Worm (Caenorhabditis elegans) whole organism, young adult: ENCODE measurements around the gene Y41D4B.6.
"Not testable (repeated sequence)": the region's sequence is repeated elsewhere in the genome, so short reads cannot be mapped to it uniquely, and the experiment has no call there.

Source experiments
- B0035.1 ChIP-seq: sonication (generic microtip); optimal IDR thresholded peaks from 2 replicates; lab custom pipeline; 2016; ENCODE audit warnings: missing genetic modification characterization, mild to moderate bottlenecking, missing compliant biosample characterization, missing genotype, missing genetic modification reagents
- K11D2.4 ChIP-seq: fragments of 200-800 bp; sonication (Bioruptor generic); IDR thresholded peaks from 2 replicates; pipeline ENCODE4 v1.3.6; 2022; ENCODE audit warnings: missing genetic modification reagents, missing genetic modification characterization, missing compliant biosample characterization
- T07F8.4 ChIP-seq: sonication (generic microtip); optimal IDR thresholded peaks from 2 replicates; lab custom pipeline; 2016; ENCODE audit warnings: mild to moderate bottlenecking, missing genetic modification characterization, moderate library complexity, missing compliant biosample characterization
- Y56A3A.18 ChIP-seq: fragments of 200-800 bp; sonication (Bioruptor generic); IDR thresholded peaks from 2 replicates; pipeline ENCODE4 v1.3.6; 2022; ENCODE audit warnings: missing genetic modification reagents, missing genetic modification characterization, missing compliant biosample characterization
- attf-5 ChIP-seq: fragments of 200-800 bp; sonication (Bioruptor generic); optimal IDR thresholded peaks from 2 replicates; lab custom pipeline; 2018; ENCODE audit warnings: mild to moderate bottlenecking, missing genetic modification characterization, missing compliant biosample characterization
- ccch-3 ChIP-seq: fragments of 200-800 bp; sonication (Bioruptor generic); optimal IDR thresholded peaks from 2 replicates; lab custom pipeline; 2018; ENCODE audit warnings: mild to moderate bottlenecking, missing genetic modification characterization, missing compliant biosample characterization
- cebp-1 ChIP-seq, 2 experiments: fragments of 200-800 bp in 1 of 2; sonication (Bioruptor generic) in 1 of 2; sonication (generic microtip) in 1 of 2; IDR thresholded peaks in 1 of 2; optimal IDR thresholded peaks in 1 of 2; 2 replicates each; pipeline versions ENCODE4 v1.3.6 to Lab custom; 2017 to 2022; ENCODE audit warnings: missing compliant biosample characterization in 2 of 2, missing genetic modification characterization in 2 of 2, mild to moderate bottlenecking in 1 of 2, missing genetic modification reagents in 1 of 2, moderate library complexity in 1 of 2
- ceh-27 ChIP-seq: fragments of 200-800 bp; sonication (Bioruptor generic); optimal IDR thresholded peaks from 2 replicates; lab custom pipeline; 2018; ENCODE audit warnings: mild to moderate bottlenecking, missing genetic modification characterization, moderate library complexity, missing compliant biosample characterization
- efl-1 ChIP-seq: fragments of 150-350 bp; optimal IDR thresholded peaks from 2 replicates; lab custom pipeline; 2014; ENCODE audit warnings: missing biosample characterization, missing genetic modification reagents, missing genetic modification characterization
- egl-18 ChIP-seq: fragments of 200-800 bp; sonication (Bioruptor generic); IDR thresholded peaks from 2 replicates; pipeline ENCODE4 v1.3.6; 2022; ENCODE audit warnings: missing genetic modification reagents, missing genetic modification characterization, missing compliant biosample characterization
- egl-44 ChIP-seq: fragments of 200-800 bp; sonication (Bioruptor generic); IDR thresholded peaks from 2 replicates; pipeline ENCODE4 v1.3.6; 2022; ENCODE audit warnings: missing genetic modification reagents, missing genetic modification characterization, missing compliant biosample characterization
- hlh-12 ChIP-seq: sonication (generic microtip); optimal IDR thresholded peaks from 2 replicates; lab custom pipeline; 2016; ENCODE audit warnings: missing genetic modification characterization, missing compliant biosample characterization
- hmg-1.2 ChIP-seq: fragments of 200-800 bp; sonication (Bioruptor generic); IDR thresholded peaks from 2 replicates; pipeline ENCODE4 v1.3.6; 2022; ENCODE audit warnings: missing genetic modification reagents, missing genetic modification characterization, missing compliant biosample characterization
- hsf-1 ChIP-seq: fragments of 200-800 bp; sonication (Bioruptor generic); IDR thresholded peaks from 2 replicates; pipeline ENCODE4 v1.3.6; 2022; ENCODE audit warnings: missing genetic modification reagents, missing genetic modification characterization, missing compliant biosample characterization
- lin-40 ChIP-seq: sonication (generic microtip); optimal IDR thresholded peaks from 2 replicates; lab custom pipeline; 2016; ENCODE audit warnings: missing genetic modification characterization, mild to moderate bottlenecking, missing compliant biosample characterization, missing genotype, missing genetic modification reagents
- madf-3 ChIP-seq: fragments of 200-800 bp; sonication (Bioruptor generic); IDR thresholded peaks from 2 replicates; pipeline ENCODE4 v1.3.6; 2022; ENCODE audit warnings: missing genetic modification reagents, missing genetic modification characterization, missing compliant biosample characterization
- mcd-1 ChIP-seq: fragments of 200-800 bp; sonication (Bioruptor generic); IDR thresholded peaks from 2 replicates; pipeline ENCODE4 v1.3.6; 2022; ENCODE audit warnings: missing genetic modification reagents, missing genetic modification characterization, missing compliant biosample characterization
- mes-4 ChIP-seq: sonication (generic microtip); optimal IDR thresholded peaks from 2 replicates; lab custom pipeline; 2016; ENCODE audit warnings: missing genotype, missing genetic modification characterization, missing compliant biosample characterization
- nfya-2 ChIP-seq: fragments of 200-800 bp; sonication (Bioruptor generic); IDR thresholded peaks from 2 replicates; pipeline ENCODE4 v1.3.6; 2022; ENCODE audit warnings: missing genetic modification reagents, missing genetic modification characterization, missing compliant biosample characterization
- nhr-179 ChIP-seq: sonication (generic microtip); optimal IDR thresholded peaks from 2 replicates; lab custom pipeline; 2016; ENCODE audit warnings: mild to moderate bottlenecking, missing genetic modification characterization, missing compliant biosample characterization
- nhr-80 ChIP-seq: sonication (generic microtip); optimal IDR thresholded peaks from 2 replicates; lab custom pipeline; 2016; ENCODE audit warnings: missing genetic modification characterization, missing compliant biosample characterization
- rpc-1 ChIP-seq, 2 experiments: fragments of 150-350 bp in 1 of 2; sonication (generic microtip) in 1 of 2; optimal IDR thresholded peaks; 2 replicates each; lab custom pipeline; 2014 to 2018; ENCODE audit warnings: missing biosample characterization in 1 of 2, missing genetic modification characterization in 1 of 2, missing genetic modification reagents in 1 of 2, missing genotype in 1 of 2
- sea-2 ChIP-seq: fragments of 200-800 bp; sonication (Bioruptor generic); IDR thresholded peaks from 2 replicates; pipeline ENCODE4 v1.3.6; 2022; ENCODE audit warnings: missing genetic modification characterization, missing compliant biosample characterization
- unc-130 ChIP-seq: sonication (generic microtip); optimal IDR thresholded peaks from 2 replicates; lab custom pipeline; 2016; ENCODE audit warnings: missing genetic modification reagents, missing genetic modification characterization, missing compliant biosample characterization
- xnd-1 ChIP-seq: sonication (generic microtip); optimal IDR thresholded peaks from 2 replicates; lab custom pipeline; 2016; ENCODE audit warnings: missing genotype, missing genetic modification reagents, missing genetic modification characterization, missing compliant biosample characterization
- zfh-2 ChIP-seq: fragments of 200-800 bp; sonication (Bioruptor generic); conservative IDR thresholded peaks from 2 replicates; pipeline ENCODE4 v1.3.6; 2022; ENCODE audit warnings: missing genetic modification reagents, missing genetic modification characterization, missing compliant biosample characterization

Gene Y41D4B.6

DNA sequence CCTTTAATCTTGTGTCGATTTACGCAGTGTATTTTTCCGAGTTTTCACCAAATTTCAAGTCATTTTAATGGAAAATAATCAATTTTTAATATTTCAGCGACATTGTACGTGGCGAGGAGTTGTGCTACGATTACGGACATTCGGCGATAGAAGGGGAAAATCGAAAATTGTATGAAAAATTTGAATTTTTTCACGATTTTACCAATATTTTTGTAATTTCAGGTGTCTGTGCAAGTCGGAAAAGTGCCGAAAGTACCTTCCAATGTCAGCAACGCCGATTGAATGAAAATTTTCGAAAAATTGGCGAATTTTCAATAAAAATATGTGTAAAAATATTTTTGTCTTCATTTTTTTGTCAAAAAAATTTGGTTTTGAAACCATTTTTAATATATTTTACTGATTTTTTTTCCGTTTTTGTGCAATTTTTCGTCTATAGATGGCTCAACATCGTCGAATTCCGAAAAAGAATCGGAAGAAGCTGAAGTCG, 28.2 kb upstream of the Y41D4B.6 start, which contains the start of gene Y41D4B.11:
Gene Y41D4B.11, plus strand, starts transcription at position 437 of the 487 bp plus-strand sequence.
- TF ChIP-seq mcd-1 (GFP tag; lab: Robert Waterston, UW): no peak
- no peak for TF ChIP-seq cebp-1 (GFP tag; IDR thresholded peaks at IDR 0.05; lab: Robert Waterston, UW)
- TF ChIP-seq cebp-1 (tag; optimal IDR thresholded peaks at IDR 0.05; lab: Kevin White, UChicago): no peak
- TF ChIP-seq mes-4 (tag; lab: Kevin White, UChicago): no peak
- no peak for TF ChIP-seq egl-44 (GFP tag; lab: Robert Waterston, UW)
- TF ChIP-seq ccch-3: no peak
- TF ChIP-seq T07F8.4 (tag; lab: Kevin White, UChicago): no peak
- TF ChIP-seq sea-2 (GFP tag; lab: Robert Waterston, UW): no peak
- TF ChIP-seq unc-130: no peak
- TF ChIP-seq efl-1: no peak
- no peak for TF ChIP-seq rpc-1 (optimal IDR thresholded peaks at IDR 0.05; lab: Kevin White, UChicago)
- no peak for TF ChIP-seq rpc-1 (tag; optimal IDR thresholded peaks at IDR 0.05; lab: Kevin White, UChicago)
- no peak for TF ChIP-seq zfh-2 (GFP tag; lab: Robert Waterston, UW)
- no peak for TF ChIP-seq xnd-1 (tag; lab: Kevin White, UChicago)
- TF ChIP-seq K11D2.4 (GFP tag; lab: Robert Waterston, UW): no peak
- no peak for TF ChIP-seq B0035.1 (tag; lab: Kevin White, UChicago)
- TF ChIP-seq nhr-80 (tag; lab: Kevin White, UChicago): no peak
- TF ChIP-seq, all 124 proteins: peak for 0

DNA sequence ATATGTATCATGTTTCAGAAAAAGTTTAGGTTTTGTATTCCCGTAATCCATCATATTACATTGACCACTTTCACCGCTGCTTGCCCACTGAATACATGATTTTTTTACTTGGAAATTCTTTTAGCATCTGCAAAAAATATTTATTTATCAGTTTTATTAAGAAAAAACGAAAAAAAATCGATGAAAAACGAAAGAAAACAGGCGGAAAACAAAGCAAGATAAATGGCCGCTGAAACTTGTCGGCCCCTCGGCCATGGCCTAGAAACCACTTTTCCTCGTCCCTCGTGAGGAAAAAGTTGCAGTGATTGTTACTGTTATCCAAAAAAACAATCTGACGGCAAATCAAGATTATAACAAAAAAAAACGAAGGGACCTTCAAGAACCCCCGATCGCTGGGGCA, 23.6 kb upstream of the Y41D4B.6 start, which contains the start of gene dsl-3:
Gene dsl-3, plus strand, starts transcription at position 301 of the 400 bp plus-strand sequence.
- not testable (repeated sequence) for TF ChIP-seq xnd-1 (tag; lab: Kevin White, UChicago); unc-130; egl-18

DNA sequence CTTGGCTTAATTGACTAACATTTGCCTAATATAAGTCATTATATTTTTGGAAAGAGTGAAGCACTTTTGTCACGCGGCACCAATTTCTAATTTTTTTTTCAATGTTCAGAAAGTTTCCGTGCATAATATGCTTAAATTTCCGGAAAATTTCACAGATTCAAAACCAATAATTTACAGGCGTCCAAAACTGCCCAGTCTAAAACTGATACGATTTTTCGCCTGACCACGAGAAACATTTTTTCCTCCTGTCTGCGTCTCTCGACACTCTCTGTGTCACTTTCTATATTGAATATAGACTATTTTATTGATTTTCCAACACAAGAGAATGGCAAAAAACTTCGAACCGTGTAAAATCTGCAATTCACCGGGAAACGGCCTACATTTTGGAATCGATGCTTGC, 20.0 kb upstream of the Y41D4B.6 start, which contains the start of gene nhr-122:
Gene nhr-122, plus strand, starts transcription at position 301 of the 400 bp plus-strand sequence.
- peak; percentile 31; the same call in 1 of the 2 replicates for TF ChIP-seq hmg-1.2 (GFP tag; lab: Robert Waterston, UW)
- TF ChIP-seq nfya-2 (GFP tag; lab: Robert Waterston, UW): no peak

DNA sequence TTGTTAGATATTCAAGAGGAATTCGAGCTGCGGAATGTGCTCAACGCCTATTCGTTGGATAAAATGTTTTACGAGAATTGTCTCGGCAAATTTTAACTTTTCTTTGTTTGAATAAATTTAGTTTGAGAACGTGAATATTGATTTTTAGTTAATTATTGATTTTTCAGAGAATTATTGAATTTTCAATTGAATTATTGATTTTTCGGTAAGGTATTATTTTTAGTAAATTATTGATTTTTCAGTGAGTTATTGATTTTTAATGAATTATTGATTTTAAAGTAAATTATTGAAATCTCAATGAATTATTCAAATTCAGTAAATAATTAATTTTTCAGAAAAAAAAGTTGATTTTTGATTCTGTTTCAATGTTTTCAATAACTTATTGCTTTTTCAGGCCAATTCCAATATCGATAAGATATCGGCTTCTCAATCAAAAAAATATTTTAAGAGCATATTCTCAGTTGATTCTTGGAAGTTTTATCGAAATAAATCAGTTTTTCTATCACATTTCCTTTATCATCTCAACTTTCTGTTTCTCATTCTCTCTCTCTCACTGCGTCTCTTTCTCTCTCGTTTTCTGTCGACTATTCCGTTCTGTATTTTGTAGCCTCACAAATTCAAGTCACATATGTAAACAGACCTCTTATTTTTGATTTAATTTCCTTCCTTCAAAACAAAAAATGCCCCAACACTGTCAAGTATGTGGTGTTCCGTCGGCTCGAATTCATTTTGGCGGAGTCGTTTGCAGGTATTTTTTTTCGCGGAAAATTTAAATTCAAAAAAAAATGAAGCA, 13.8 kb upstream of the Y41D4B.6 start, which contains the start of gene nhr-92:
Gene nhr-92, plus strand, starts transcription at position 576 of the 793 bp plus-strand sequence.
- TF ChIP-seq hmg-1.2 (GFP tag; lab: Robert Waterston, UW) (peak; percentile 11; the same call in 1 of the 2 replicates), hsf-1 (no peak), nhr-80 (tag; lab: Kevin White, UChicago) (peak; percentile 13), attf-5 (GFP tag; lab: Kevin White, UChicago) (peak; percentile 7), hlh-12 (tag; lab: Kevin White, UChicago) (no peak)

DNA sequence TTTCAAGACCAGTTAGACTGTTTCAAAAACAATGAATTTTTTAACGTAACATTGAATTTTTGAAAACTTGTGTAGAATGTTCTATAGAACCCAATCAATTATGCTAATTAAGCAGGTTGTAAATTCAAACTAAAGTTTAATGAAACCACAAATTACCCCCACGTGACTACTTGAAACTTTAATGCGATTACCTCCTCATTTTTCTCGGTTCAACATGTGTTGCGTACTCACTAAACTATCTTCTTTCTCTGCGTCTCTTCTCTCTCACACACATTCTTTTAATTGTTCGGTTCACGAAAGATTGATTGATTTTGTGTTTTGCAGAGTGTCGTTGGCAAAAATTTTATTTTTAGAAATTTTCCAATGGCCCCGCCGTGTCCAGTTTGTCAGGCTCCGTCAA, 9.8 kb upstream of the Y41D4B.6 start, which contains the start of gene nhr-87:
Gene nhr-87, plus strand, starts transcription at position 318 of the 400 bp plus-strand sequence.
- TF ChIP-seq lin-40 (tag; lab: Kevin White, UChicago) (peak; percentile 20), Y56A3A.18 (GFP tag; lab: Robert Waterston, UW) (no peak), ceh-27 (GFP tag; lab: Kevin White, UChicago) (peak; percentile 30), madf-3 (GFP tag; lab: Robert Waterston, UW) (no peak), sea-2 (GFP tag; lab: Robert Waterston, UW) (no peak), ccch-3 (no peak), hmg-1.2 (GFP tag; lab: Robert Waterston, UW) (peak; percentile 30; the same call in 1 of the 2 replicates), nhr-179 (tag; lab: Kevin White, UChicago) (no peak)
